Fruit fly (Drosophila melanogaster) whole organism, embryonic: ENCODE results near the gene Usp14.

ENCODE experiments used
- Atf6 ChIP-seq: fragments of 200-800 bp; sonication (Bioruptor generic); IDR thresholded peaks from 2 replicates; pipeline ENCODE4 v1.3.6; 2022; ENCODE audit warnings: missing biosample characterization, missing genetic modification characterization
- Bgb ChIP-seq: fragments of 200-800 bp; sonication (Bioruptor generic); IDR thresholded peaks from 2 replicates; pipeline ENCODE4 v1.3.6; 2022; ENCODE audit warnings: missing biosample characterization, missing genetic modification characterization; ENCODE audit not compliant: partially characterized antibody
- C15 ChIP-seq: fragments of 200-800 bp; sonication (Bioruptor generic); IDR thresholded peaks from 3 replicates; pipeline ENCODE4 v1.3.6; 2022; ENCODE audit warnings: missing biosample characterization, missing genetic modification characterization
- CG10267 ChIP-seq: fragments of 200-800 bp; sonication (Bioruptor generic); optimal IDR thresholded peaks from 2 replicates; lab custom pipeline; 2018; ENCODE audit warnings: missing biosample characterization, mild to moderate bottlenecking, missing genetic modification characterization, moderate library complexity
- CG10654 ChIP-seq: fragments of 200-800 bp; sonication (Bioruptor generic); optimal IDR thresholded peaks from 2 replicates; lab custom pipeline; 2016; ENCODE audit warnings: missing biosample characterization, missing genetic modification characterization
- CG10959 ChIP-seq: fragments of 200-800 bp; sonication (Bioruptor generic); IDR thresholded peaks from 2 replicates; pipeline ENCODE4 v1.3.6; 2022; ENCODE audit warnings: missing biosample characterization, missing genetic modification characterization
- CG12659 ChIP-seq: fragments of 200-800 bp; sonication (Bioruptor generic); optimal IDR thresholded peaks from 3 replicates; lab custom pipeline; 2017; ENCODE audit warnings: mild to moderate bottlenecking, missing biosample characterization, missing genetic modification reagents, missing genetic modification characterization
- CG12769 ChIP-seq: fragments of 200-800 bp; sonication (Bioruptor generic); optimal IDR thresholded peaks from 2 replicates; lab custom pipeline; 2019; ENCODE audit warnings: missing biosample characterization, mild to moderate bottlenecking, missing genetic modification characterization, moderate library complexity
- CG13287 ChIP-seq: fragments of 200-800 bp; sonication (Bioruptor generic); IDR thresholded peaks from 2 replicates; pipeline ENCODE4 v1.3.6; 2022; ENCODE audit warnings: missing biosample characterization, missing genetic modification characterization; ENCODE audit not compliant: partially characterized antibody
- CG13894 ChIP-seq: fragments of 200-800 bp; sonication (Bioruptor generic); optimal IDR thresholded peaks from 3 replicates; lab custom pipeline; 2018; ENCODE audit warnings: missing biosample characterization, mild to moderate bottlenecking, missing genetic modification characterization, moderate library complexity
- CG14710 ChIP-seq: fragments of 200-800 bp; sonication (Bioruptor generic); optimal IDR thresholded peaks from 3 replicates; lab custom pipeline; 2019; ENCODE audit warnings: missing biosample characterization, mild to moderate bottlenecking, missing genetic modification characterization, moderate library complexity
- CG15601 ChIP-seq: fragments of 200-800 bp; sonication (Bioruptor generic); optimal IDR thresholded peaks from 3 replicates; lab custom pipeline; 2019; ENCODE audit warnings: missing biosample characterization, mild to moderate bottlenecking, missing genetic modification characterization, moderate library complexity
- CG16813 ChIP-seq: fragments of 200-800 bp; sonication (Bioruptor generic); IDR thresholded peaks from 3 replicates; pipeline ENCODE4 v1.3.6; 2022; ENCODE audit warnings: missing biosample characterization, missing genetic modification characterization; ENCODE audit not compliant: partially characterized antibody
- CG2120 ChIP-seq: fragments of 200-800 bp; sonication (Bioruptor generic); optimal IDR thresholded peaks from 3 replicates; lab custom pipeline; 2016; ENCODE audit warnings: missing biosample characterization, missing genetic modification characterization
- CG2712 ChIP-seq: fragments of 200-800 bp; optimal IDR thresholded peaks from 3 replicates; lab custom pipeline; 2019; ENCODE audit warnings: missing biosample characterization, mild to moderate bottlenecking, missing genetic modification characterization, moderate library complexity
- CG4617 ChIP-seq: fragments of 200-800 bp; sonication (Bioruptor generic); optimal IDR thresholded peaks from 3 replicates; lab custom pipeline; 2016; ENCODE audit warnings: missing biosample characterization, missing genetic modification characterization, borderline replicate concordance
- CG7271 ChIP-seq: fragments of 200-800 bp; sonication (Bioruptor generic); optimal IDR thresholded peaks from 2 replicates; lab custom pipeline; 2018; ENCODE audit warnings: missing biosample characterization, mild to moderate bottlenecking, missing genetic modification characterization, moderate library complexity
- CG7987 ChIP-seq: fragments of 200-800 bp; sonication (Bioruptor generic); optimal IDR thresholded peaks from 2 replicates; lab custom pipeline; 2018; ENCODE audit warnings: missing biosample characterization, mild to moderate bottlenecking, missing genetic modification characterization, moderate library complexity
- CG9817 ChIP-seq: fragments of 200-800 bp; sonication (Bioruptor generic); optimal IDR thresholded peaks from 2 replicates; lab custom pipeline; 2018; ENCODE audit warnings: missing biosample characterization, mild to moderate bottlenecking, missing genetic modification characterization, moderate library complexity
- Chrac-16 ChIP-seq: fragments of 200-800 bp; sonication (Bioruptor generic); optimal IDR thresholded peaks from 3 replicates; lab custom pipeline; 2016; ENCODE audit warnings: missing biosample characterization, missing genetic modification characterization
- Dp ChIP-seq: fragments of 200-800 bp; sonication (Bioruptor generic); optimal IDR thresholded peaks from 2 replicates; lab custom pipeline; 2018; ENCODE audit warnings: missing biosample characterization, mild to moderate bottlenecking, missing genetic modification characterization, moderate library complexity
- E2f2 ChIP-seq: fragments of 200-800 bp; sonication (Bioruptor generic); IDR thresholded peaks from 2 replicates; pipeline ENCODE4 v1.3.6; 2022; ENCODE audit warnings: missing biosample characterization, missing genetic modification characterization
- Ets97D ChIP-seq: fragments of 200-800 bp; sonication (Bioruptor generic); optimal IDR thresholded peaks from 3 replicates; lab custom pipeline; 2016; ENCODE audit warnings: missing biosample characterization, missing genetic modification characterization
- MBD-R2 ChIP-seq: fragments of 200-800 bp; sonication (Bioruptor generic); IDR thresholded peaks from 2 replicates; pipeline ENCODE4 v1.3.6; 2022; ENCODE audit warnings: missing biosample characterization, missing genetic modification characterization
- Max ChIP-seq: fragments of 200-800 bp; sonication (Bioruptor generic); optimal IDR thresholded peaks from 2 replicates; lab custom pipeline; 2016; ENCODE audit warnings: missing biosample characterization, mild to moderate bottlenecking, missing genetic modification characterization
- Opbp ChIP-seq: fragments of 200-800 bp; sonication (Bioruptor generic); IDR thresholded peaks from 3 replicates; pipeline ENCODE4 v1.3.6; 2022; ENCODE audit warnings: missing biosample characterization, missing genetic modification characterization; ENCODE audit not compliant: partially characterized antibody
- Pdp1 ChIP-seq, 2 experiments: fragments of 200-800 bp; sonication (Bioruptor generic); optimal IDR thresholded peaks; 3 replicates each; lab custom pipeline; 2016; ENCODE audit warnings: missing biosample characterization in 2 of 2, missing genetic modification characterization in 2 of 2, mild to moderate bottlenecking in 1 of 2, moderate library complexity in 1 of 2
- Ravus ChIP-seq: fragments of 200-800 bp; sonication (Bioruptor generic); IDR thresholded peaks from 2 replicates; pipeline ENCODE4 v1.3.6; 2022; ENCODE audit warnings: missing biosample characterization, missing genetic modification characterization
- Rfx ChIP-seq: fragments of 200-800 bp; sonication (Bioruptor generic); IDR thresholded peaks from 2 replicates; pipeline ENCODE4 v1.3.6; 2022; ENCODE audit warnings: missing biosample characterization, missing genetic modification characterization
- Sry-β ChIP-seq: fragments of 200-800 bp; sonication (Bioruptor generic); optimal IDR thresholded peaks from 2 replicates; lab custom pipeline; 2018; ENCODE audit warnings: missing biosample characterization, mild to moderate bottlenecking, missing genetic modification characterization, moderate library complexity
- Taf1 ChIP-seq: fragments of 200-800 bp; sonication (Bioruptor generic); IDR thresholded peaks from 2 replicates; pipeline ENCODE4 v1.3.6; 2022; ENCODE audit warnings: missing biosample characterization, missing genetic modification characterization
- bbx ChIP-seq: fragments of 200-800 bp; sonication (Bioruptor generic); IDR thresholded peaks from 2 replicates; pipeline ENCODE4 v1.3.6; 2022; ENCODE audit warnings: missing biosample characterization, missing genetic modification characterization; ENCODE audit not compliant: partially characterized antibody
- chn ChIP-seq: fragments of 200-800 bp; sonication (Bioruptor generic); optimal IDR thresholded peaks from 2 replicates; lab custom pipeline; 2016; ENCODE audit warnings: missing biosample characterization, missing genetic modification characterization
- dm ChIP-seq: fragments of 200-800 bp; sonication (Bioruptor generic); optimal IDR thresholded peaks from 3 replicates; lab custom pipeline; 2016; ENCODE audit warnings: missing biosample characterization, missing genetic modification characterization
- grau ChIP-seq: fragments of 200-800 bp; optimal IDR thresholded peaks from 3 replicates; lab custom pipeline; 2019; ENCODE audit warnings: missing biosample characterization, mild to moderate bottlenecking, missing genetic modification characterization, moderate library complexity
- jing ChIP-seq: fragments of 200-800 bp; sonication (Bioruptor generic); optimal IDR thresholded peaks from 2 replicates; lab custom pipeline; 2018; ENCODE audit warnings: missing biosample characterization, mild to moderate bottlenecking, missing genetic modification characterization
- maf-S ChIP-seq: fragments of 200-800 bp; sonication (Bioruptor generic); optimal IDR thresholded peaks from 2 replicates; lab custom pipeline; 2016; ENCODE audit warnings: missing biosample characterization, missing genetic modification characterization
- mam ChIP-seq: fragments of 200-800 bp; sonication (Bioruptor generic); optimal IDR thresholded peaks from 3 replicates; lab custom pipeline; 2016; ENCODE audit warnings: missing biosample characterization, missing genetic modification characterization
- nmo ChIP-seq: fragments of 200-800 bp; sonication (Bioruptor generic); optimal IDR thresholded peaks from 2 replicates; lab custom pipeline; 2018; ENCODE audit warnings: missing biosample characterization, mild to moderate bottlenecking, missing genetic modification characterization, moderate library complexity
- onecut ChIP-seq: fragments of 200-800 bp; sonication (Bioruptor generic); IDR thresholded peaks from 2 replicates; pipeline ENCODE4 v1.3.6; 2022; ENCODE audit warnings: missing biosample characterization, missing genetic modification characterization
- pan ChIP-seq, 4 experiments: fragments of >200 bp in 3 of 4; fragments of 200-800 bp in 1 of 4; sonication (Bioruptor generic) in 1 of 4; optimal IDR thresholded peaks in 3 of 4; IDR thresholded peaks in 1 of 4; 2 replicates each; pipeline versions ENCODE4 v1.3.6 to Lab custom; 2017 to 2022; ENCODE audit warnings: missing biosample characterization in 2 of 4, missing genetic modification characterization in 2 of 4, mixed read lengths in 1 of 4
- phol ChIP-seq: fragments of 200-800 bp; sonication (Bioruptor generic); optimal IDR thresholded peaks from 3 replicates; lab custom pipeline; 2018; ENCODE audit warnings: missing biosample characterization, mild to moderate bottlenecking, missing genetic modification characterization, moderate library complexity
- sens ChIP-seq: fragments of 200-800 bp; sonication (Bioruptor generic); peaks from one replicate; lab custom pipeline; 2016; ENCODE audit warnings: missing biosample characterization, missing genetic modification characterization
- stwl ChIP-seq: fragments of 200-800 bp; sonication (Bioruptor generic); optimal IDR thresholded peaks from 3 replicates; lab custom pipeline; 2018; ENCODE audit warnings: missing biosample characterization, mild to moderate bottlenecking, missing genetic modification characterization, moderate library complexity
- sug ChIP-seq: fragments of 200-800 bp; optimal IDR thresholded peaks from 2 replicates; lab custom pipeline; 2019; ENCODE audit warnings: missing biosample characterization, mild to moderate bottlenecking, missing genetic modification characterization, moderate library complexity
- toy ChIP-seq: fragments of 200-800 bp; sonication (Bioruptor generic); IDR thresholded peaks from 2 replicates; pipeline ENCODE4 v1.3.6; 2022; ENCODE audit warnings: missing biosample characterization, missing genetic modification characterization
- zfh2 ChIP-seq: fragments of 200-800 bp; sonication (Bioruptor generic); optimal IDR thresholded peaks from 2 replicates; lab custom pipeline; 2016; ENCODE audit warnings: missing biosample characterization, missing genetic modification characterization

Gene Usp14

DNA sequence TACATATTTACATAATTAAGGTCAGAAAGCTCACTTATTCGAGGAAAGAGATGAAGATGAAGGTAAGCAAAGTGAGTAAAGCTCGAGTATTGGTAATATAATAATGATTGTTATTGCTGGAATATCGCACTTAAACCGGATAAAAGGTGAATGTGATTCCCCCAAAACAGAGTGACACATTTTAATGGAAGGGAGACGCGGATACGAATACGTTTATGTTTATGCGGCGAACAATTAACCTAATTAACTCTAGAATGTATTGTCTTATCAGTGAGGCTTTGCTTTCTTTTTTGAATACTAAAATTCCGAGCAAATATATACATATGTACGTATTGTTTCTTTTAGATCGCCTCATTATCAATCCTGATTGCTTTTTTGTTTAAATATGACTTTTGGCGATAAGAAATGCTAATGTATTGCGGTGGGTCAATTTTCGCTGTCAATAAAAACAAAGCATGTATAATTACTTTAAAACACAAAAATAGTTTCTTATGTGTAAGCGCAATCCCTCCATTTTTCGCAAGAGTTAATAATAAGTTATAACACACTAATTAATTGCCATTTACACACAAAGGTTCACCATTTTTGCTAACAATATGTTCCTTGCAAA lies 8.6 kb downstream of the Usp14 start:
- TF ChIP-seq sens (GFP tag; lab: Kevin White, UChicago) (peak; percentile 42), CG12769 (no peak)
- TF ChIP-seq, all 482 proteins: peak for 1

DNA sequence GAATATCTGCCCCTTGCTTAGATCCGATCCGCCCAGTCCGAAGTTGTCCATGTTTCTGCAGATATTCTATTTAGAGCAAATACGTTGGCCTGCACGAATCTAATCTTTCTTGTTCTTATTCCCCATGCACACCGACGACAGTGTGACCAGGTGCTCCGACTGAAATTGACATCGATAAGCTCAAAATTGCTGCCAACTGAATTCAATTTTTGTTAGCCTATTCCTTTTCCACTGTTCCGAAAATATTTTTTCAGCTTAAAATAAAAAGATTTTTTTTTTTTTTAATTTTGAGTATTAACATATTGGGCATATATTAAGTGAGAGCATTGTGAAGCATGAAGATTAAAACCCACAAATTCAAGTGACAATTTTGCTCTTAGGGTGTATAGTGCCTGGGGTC lies 10.4 kb downstream of the Usp14 start, which contains the start of gene nmd:
Gene nmd, minus strand, starts transcription at position 162 of the 400 bp plus-strand sequence.
- peak; percentile 6 for TF ChIP-seq grau (tag; lab: Kevin White, UChicago)
- no peak for TF ChIP-seq CG10959 (GFP tag; lab: Robert Waterston, UW)
- peak; percentile 57 for TF ChIP-seq Rfx (GFP tag; lab: Robert Waterston, UW)
- peak; percentile 17 for TF ChIP-seq sug (tag; lab: Kevin White, UChicago)
- TF ChIP-seq CG14710 = peak; percentile 42
- TF ChIP-seq Max (GFP tag; lab: Kevin White, UChicago) = peak; percentile 51
- TF ChIP-seq chn (GFP tag; lab: Kevin White, UChicago) = no peak
- peak; percentile 35; the same call in 1 of the 2 replicates for TF ChIP-seq E2f2
- peak; percentile 32; the same call in 1 of the 2 replicates for TF ChIP-seq onecut (GFP tag; lab: Robert Waterston, UW)
- peak; percentile 50; the same call in 1 of the 3 replicates for TF ChIP-seq CG16813
- TF ChIP-seq CG13287 (GFP tag; lab: Robert Waterston, UW) = peak; percentile 53
- no peak for TF ChIP-seq Atf6
- TF ChIP-seq CG7987 = peak; percentile 17
- TF ChIP-seq Ravus (GFP tag; lab: Robert Waterston, UW) = no peak
- TF ChIP-seq Ets97D = peak; percentile 48
- TF ChIP-seq Chrac-16 (GFP tag; lab: Kevin White, UChicago) = peak; percentile 12
- peak; percentile 8 for TF ChIP-seq CG2712
- TF ChIP-seq Bgb (GFP tag; lab: Robert Waterston, UW) = peak; percentile 53; the same call in 1 of the 2 replicates
- peak; percentile 14 for TF ChIP-seq CG10267
- TF ChIP-seq CG4617 (GFP tag; lab: Kevin White, UChicago) = peak; percentile 70
- TF ChIP-seq dm = peak; percentile 45
- no peak for TF ChIP-seq Opbp (GFP tag; lab: Robert Waterston, UW)
- no peak for TF ChIP-seq CG7271 (tag; lab: Kevin White, UChicago)
- TF ChIP-seq nmo (GFP tag; lab: Kevin White, UChicago) = peak; percentile 41
- peak; percentile 19 for TF ChIP-seq mam (GFP tag; lab: Kevin White, UChicago)
- TF ChIP-seq Pdp1 (GFP tag; optimal IDR thresholded peaks at IDR 0.05; lab: Kevin White, UChicago) = no peak
- TF ChIP-seq bbx = peak; percentile 38; the same call in 1 of the 2 replicates
- TF ChIP-seq CG10654 = peak; percentile 3
- TF ChIP-seq phol (tag; lab: Kevin White, UChicago) = peak; percentile 21
- peak; percentile 90 for TF ChIP-seq stwl
- TF ChIP-seq jing (GFP tag; lab: Kevin White, UChicago) = no peak
- TF ChIP-seq CG13894 (tag; lab: Kevin White, UChicago) = peak; percentile 26
- TF ChIP-seq CG12659 = peak; percentile 55
- TF ChIP-seq CG9817 (tag; lab: Kevin White, UChicago) = peak; percentile 16
- TF ChIP-seq Taf1 (GFP tag; lab: Robert Waterston, UW) = no peak
- no peak for TF ChIP-seq toy
- TF ChIP-seq C15 (GFP tag; lab: Robert Waterston, UW) = no peak
- TF ChIP-seq Sry-β = no peak
- peak; percentile 9 for TF ChIP-seq maf-S (GFP tag; lab: Kevin White, UChicago)
- TF ChIP-seq CG2120 = peak; percentile 33
- TF ChIP-seq MBD-R2 (GFP tag; lab: Robert Waterston, UW) = peak; percentile 89
- no peak for TF ChIP-seq zfh2 (GFP tag; lab: Kevin White, UChicago)
- peak; percentile 23 for TF ChIP-seq CG15601 (tag; lab: Kevin White, UChicago)
- no peak for TF ChIP-seq pan (optimal IDR thresholded peaks at IDR 0.05; lab: Kevin White, UChicago)
- TF ChIP-seq pan (GFP tag; optimal IDR thresholded peaks at IDR 0.05 in 1 of 2, IDR thresholded peaks at IDR 0.05 in 1 of 2) = no peak
- peak; percentile 29 for TF ChIP-seq Dp (GFP tag; lab: Kevin White, UChicago)
